Worm (Caenorhabditis elegans) whole organism, late embryonic: ENCODE data around the gene spp-13.

ENCODE experiments used
- K02D7.2 ChIP-seq: sonication (generic microtip); optimal IDR thresholded peaks from 2 replicates; lab custom pipeline; 2017; ENCODE audit warnings: mild to moderate bottlenecking, missing genetic modification characterization, missing compliant biosample characterization
- dmd-4 ChIP-seq: sonication (generic microtip); optimal IDR thresholded peaks from 2 replicates; lab custom pipeline; 2016; ENCODE audit warnings: borderline replicate concordance, missing genetic modification characterization, missing compliant biosample characterization
- hlh-30 ChIP-seq: sonication (generic microtip); optimal IDR thresholded peaks from 2 replicates; lab custom pipeline; 2017; ENCODE audit warnings: antibody characterized with exemption, missing genetic modification characterization, missing compliant biosample characterization; ENCODE audit not compliant: insufficient read depth
- nhr-11 ChIP-seq: fragments of 150-350 bp; optimal IDR thresholded peaks from 2 replicates; lab custom pipeline; 2014; ENCODE audit warnings: missing biosample characterization, missing genetic modification characterization
- pag-3 ChIP-seq: sonication (generic microtip); optimal IDR thresholded peaks from 2 replicates; lab custom pipeline; 2016; ENCODE audit warnings: missing compliant biosample characterization, missing genetic modification characterization, borderline replicate concordance
- pha-4 ChIP-seq: fragments of 150-350 bp; optimal IDR thresholded peaks from 2 replicates; lab custom pipeline; 2018; ENCODE audit warnings: missing biosample characterization, missing genetic modification reagents, missing genetic modification characterization
- sox-4 ChIP-seq: sonication (generic microtip); optimal IDR thresholded peaks from 2 replicates; lab custom pipeline; 2017; ENCODE audit warnings: mild to moderate bottlenecking, missing genetic modification characterization, inconsistent platforms, missing compliant biosample characterization

DNA sequence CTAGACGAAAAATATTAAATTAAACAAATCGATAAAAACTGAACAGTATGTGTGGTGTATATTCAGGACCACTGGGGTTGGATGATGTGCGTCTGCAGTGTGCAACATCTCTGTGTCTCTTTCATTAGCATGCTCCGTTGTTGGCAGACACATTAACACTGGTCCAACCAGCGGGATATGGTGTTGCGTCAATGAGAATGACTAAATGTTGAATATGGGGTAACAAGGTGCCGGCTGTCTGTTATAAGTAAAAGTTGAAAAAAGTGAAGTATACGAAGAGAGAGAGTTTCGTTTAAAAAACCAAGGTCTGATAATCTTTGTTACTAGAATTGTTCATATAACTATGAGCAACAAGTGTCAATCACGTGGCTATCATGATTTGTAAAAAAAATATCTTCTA is 1.5 kb downstream of the spp-13 start, which contains the start of gene ced-8:
- TF ChIP-seq pag-3 (tag; lab: Kevin White, UChicago) (no peak), sox-4 (no peak), hlh-30 (tag; lab: Kevin White, UChicago) (no peak), K02D7.2 (tag; lab: Kevin White, UChicago) (no peak), nhr-11 (tag; lab: Kevin White, UChicago) (no peak), dmd-4 (tag; lab: Kevin White, UChicago) (no peak), pha-4 (tag; lab: Kevin White, UChicago) (no peak)
